Worm (Caenorhabditis elegans): ENCODE measurements around the gene str-121.

Gene str-121

DNA sequence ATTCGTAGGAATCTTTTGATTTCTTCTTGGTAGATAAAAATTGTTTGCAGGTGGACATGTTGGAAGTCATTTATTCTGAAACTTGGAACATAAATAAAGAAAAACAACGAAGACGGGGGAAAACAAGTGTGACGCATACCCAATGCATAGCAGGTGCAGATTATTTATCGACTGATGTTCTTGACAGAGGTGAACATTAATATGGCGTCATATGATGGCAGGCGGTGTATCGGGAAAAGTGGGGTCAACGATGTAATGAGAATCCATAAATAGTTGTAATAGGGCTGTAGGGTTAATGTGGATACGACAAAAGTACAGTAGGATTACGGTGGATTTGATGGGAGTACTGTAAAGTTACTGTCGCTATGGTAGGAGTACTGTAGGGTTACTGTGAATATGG, 14.2 kb downstream of the str-121 start, which contains the start of gene txt-2:
TSS of gene txt-2 (minus strand) at position 214 of the 400 bp plus-strand sequence.
- TF ChIP-seq ztf-4 (tag; optimal IDR thresholded peaks at IDR 0.05) (no peak), mdl-1 (tag; optimal IDR thresholded peaks at IDR 0.05) (no peak), ztf-11 (tag; optimal IDR thresholded peaks at IDR 0.05) (no peak), ceh-82 (tag; optimal IDR thresholded peaks at IDR 0.05) (no peak), hmg-11 (tag; optimal IDR thresholded peaks at IDR 0.05) (no peak), ZK546.5 (tag; optimal IDR thresholded peaks at IDR 0.05) (no peak), ceh-9 (tag; optimal IDR thresholded peaks at IDR 0.05) (no peak), fkh-2 (tag; optimal IDR thresholded peaks at IDR 0.05) (no peak), lin-15B (tag; optimal IDR thresholded peaks at IDR 0.05) (no peak), fos-1 (tag; optimal IDR thresholded peaks at IDR 0.05) (no peak), egl-5 (tag; optimal IDR thresholded peaks at IDR 0.05) (no peak), fkh-10 (GFP tag; optimal IDR thresholded peaks at IDR 0.05) (no peak), unc-62 (GFP tag; optimal IDR thresholded peaks at IDR 0.05) (no peak), nhr-43 (tag; optimal IDR thresholded peaks at IDR 0.05; ENCODE audit: poor library complexity, severe bottlenecking) (no peak), jun-1 (tag; optimal IDR thresholded peaks at IDR 0.05) (no peak), nhr-12 (tag; optimal IDR thresholded peaks at IDR 0.05) (no peak)

DNA sequence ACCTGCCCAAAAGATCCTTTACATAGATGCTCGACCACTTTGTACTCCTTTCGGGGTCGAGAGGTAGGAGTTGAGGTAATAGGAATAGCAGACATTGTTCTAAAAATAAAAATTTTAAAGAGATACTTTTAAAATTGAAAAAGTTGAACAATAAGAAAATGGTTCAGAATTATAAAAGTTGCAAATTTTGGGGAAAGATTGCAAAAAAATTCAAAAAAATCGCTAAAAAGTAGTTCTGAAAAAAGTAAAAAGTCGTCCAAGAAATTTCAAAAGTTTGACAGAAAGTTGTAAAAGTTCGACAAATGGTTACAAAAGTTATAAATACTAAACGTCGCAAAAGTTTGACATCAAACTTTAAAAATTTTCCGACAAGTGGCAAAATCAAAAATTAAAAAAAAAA, 16.4 kb downstream of the str-121 start, which contains the start of gene R02C2.1:
TSS of gene R02C2.1 (minus strand) at position 101 of the 400 bp plus-strand sequence.
- no peak for TF ChIP-seq nhr-23 (tag; optimal IDR thresholded peaks at IDR 0.05)

DNA sequence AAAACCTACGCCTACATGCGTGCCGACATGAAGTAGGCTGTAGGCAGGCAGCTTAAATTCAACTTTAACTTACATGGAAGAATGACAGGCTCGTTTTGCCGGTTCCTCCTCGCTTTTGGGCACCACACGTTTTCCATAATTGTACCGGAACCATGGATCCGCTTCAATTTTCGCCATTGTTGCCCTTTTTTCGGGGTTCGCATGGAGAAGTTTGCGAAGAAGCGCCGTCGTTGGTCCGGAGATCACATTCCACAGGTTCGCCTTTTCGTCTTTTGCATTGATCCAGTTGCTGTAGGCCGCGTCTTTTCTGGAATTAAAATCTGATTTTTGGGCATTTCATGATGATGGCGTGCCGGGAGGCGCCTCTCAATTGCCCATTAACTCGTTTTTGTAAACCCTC, 17.5 kb downstream of the str-121 start:
- TF ChIP-seq nhr-76 (tag; optimal IDR thresholded peaks at IDR 0.05) (no peak), pqm-1 (tag; optimal IDR thresholded peaks at IDR 0.05) (no peak), nhr-43 (tag; optimal IDR thresholded peaks at IDR 0.05; ENCODE audit: poor library complexity, severe bottlenecking) (no peak), nfya-1 (tag; optimal IDR thresholded peaks at IDR 0.05; ENCODE audit: insufficient read depth) (no peak), R02D3.7 (tag; optimal IDR thresholded peaks at IDR 0.05) (no peak), nhr-67 (tag; optimal IDR thresholded peaks at IDR 0.05) (no peak), ceh-28 (tag; optimal IDR thresholded peaks at IDR 0.05) (no peak)

DNA sequence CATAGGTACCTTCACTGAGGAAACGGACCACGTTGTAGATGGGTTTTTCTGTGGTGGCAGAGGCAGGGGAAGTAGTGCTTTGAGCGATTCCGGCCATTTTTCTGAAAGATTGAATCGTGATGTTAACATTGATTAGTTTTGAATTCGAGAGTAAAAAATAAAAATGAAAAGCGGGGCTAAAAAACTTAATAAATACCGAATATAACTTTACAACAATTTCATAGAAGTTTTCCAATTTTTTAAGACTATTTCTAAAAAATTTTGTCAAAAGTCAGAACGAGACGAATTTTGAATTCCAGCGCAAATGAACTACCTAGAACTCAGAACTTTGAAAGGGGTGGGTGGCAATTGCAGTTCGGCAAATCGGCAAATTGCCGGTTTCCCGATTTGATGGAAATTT, 19.9 kb downstream of the str-121 start, which contains the start of gene kin-33:
TSS of gene kin-33 (minus strand) at position 101 of the 400 bp plus-strand sequence.
- TF ChIP-seq egl-27 (tag; optimal IDR thresholded peaks at IDR 0.05) (no peak), nhr-23 (tag; optimal IDR thresholded peaks at IDR 0.05) (no peak), elt-1 (tag; optimal IDR thresholded peaks at IDR 0.05) (no peak), nhr-237 (tag; optimal IDR thresholded peaks at IDR 0.05) (no peak), nhr-25 (tag; optimal IDR thresholded peaks at IDR 0.05) (no peak), nhr-67 (tag; optimal IDR thresholded peaks at IDR 0.05) (no peak), snpc-4 (tag; optimal IDR thresholded peaks at IDR 0.05) (no peak), ZK546.5 (tag; optimal IDR thresholded peaks at IDR 0.05) (no peak), zag-1 (tag; optimal IDR thresholded peaks at IDR 0.05) (no peak), lsy-12 (tag; optimal IDR thresholded peaks at IDR 0.05) (no peak), egl-5 (tag; optimal IDR thresholded peaks at IDR 0.05) (no peak), eor-1 (tag; optimal IDR thresholded peaks at IDR 0.05) (no peak), unc-62 (GFP tag; optimal IDR thresholded peaks at IDR 0.05) (no peak), ama-1 (optimal IDR thresholded peaks at IDR 0.05) (no peak), daf-12 (tag; optimal IDR thresholded peaks at IDR 0.05) (no peak), nhr-77 (tag; optimal IDR thresholded peaks at IDR 0.05) (no peak), lin-39 (tag; optimal IDR thresholded peaks at IDR 0.05) (no peak)

DNA sequence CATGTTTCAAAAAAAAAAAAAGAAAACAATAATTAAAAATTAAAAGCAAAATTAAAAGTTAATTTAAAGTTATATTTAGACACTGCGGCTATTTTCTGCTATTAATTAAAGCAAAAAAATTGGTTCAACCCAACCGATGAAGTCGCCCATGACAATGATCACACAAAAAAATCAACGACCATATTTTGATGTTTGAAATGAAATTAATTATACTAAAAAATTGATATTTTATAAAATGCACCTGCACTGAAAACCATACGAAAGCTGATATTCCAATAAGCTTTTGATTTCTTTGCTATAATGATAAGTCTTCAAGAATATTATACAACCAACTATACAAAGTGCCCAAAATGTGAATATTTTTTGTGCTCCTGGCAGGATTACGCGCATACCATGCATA, 34.9 kb downstream of the str-121 start, which contains the start of gene srh-80:
TSS of gene srh-80 (plus strand) at position 301 of the 400 bp plus-strand sequence.
- TF ChIP-seq nhr-77 (tag; optimal IDR thresholded peaks at IDR 0.05) (no peak), nhr-43 (tag; optimal IDR thresholded peaks at IDR 0.05; ENCODE audit: poor library complexity, severe bottlenecking) (no peak), elt-3 (tag; optimal IDR thresholded peaks at IDR 0.05) (no peak), ceh-9 (tag; optimal IDR thresholded peaks at IDR 0.05) (no peak), elt-1 (tag; optimal IDR thresholded peaks at IDR 0.05) (no peak), aly-2 (tag; optimal IDR thresholded peaks at IDR 0.05) (no peak), nhr-237 (tag; optimal IDR thresholded peaks at IDR 0.05) (no peak), ZK546.5 (tag; optimal IDR thresholded peaks at IDR 0.05) (no peak), tbx-2 (tag; optimal IDR thresholded peaks at IDR 0.05) (no peak), nhr-67 (tag; optimal IDR thresholded peaks at IDR 0.05) (no peak), daf-12 (tag; optimal IDR thresholded peaks at IDR 0.05) (no peak), ztf-4 (tag; optimal IDR thresholded peaks at IDR 0.05) (no peak), lin-39 (tag; optimal IDR thresholded peaks at IDR 0.05) (no peak), pha-4 (tag; optimal IDR thresholded peaks at IDR 0.05) (no peak), snpc-4 (tag; optimal IDR thresholded peaks at IDR 0.05) (no peak), eor-1 (tag; optimal IDR thresholded peaks at IDR 0.05) (no peak), egl-5 (tag; optimal IDR thresholded peaks at IDR 0.05) (no peak), ztf-11 (tag; optimal IDR thresholded peaks at IDR 0.05) (no peak)
